Fruit fly (Drosophila melanogaster) whole organism, embryonic: ENCODE data around the gene mal.

ENCODE experiments used
- ATbp ChIP-seq: fragments of 200-800 bp; sonication (Bioruptor generic); optimal IDR thresholded peaks from 2 replicates; lab custom pipeline; 2017; ENCODE audit warnings: missing biosample characterization, mild to moderate bottlenecking, missing genetic modification characterization, missing genetic modification reagents
- Ada2b ChIP-seq: fragments of 200-800 bp; sonication (Bioruptor generic); IDR thresholded peaks from 2 replicates; pipeline ENCODE4 v1.3.6; 2022; ENCODE audit warnings: missing biosample characterization, missing genetic modification characterization
- BEAF-32 ChIP-seq: fragments of 200-800 bp; sonication (Bioruptor generic); optimal IDR thresholded peaks from 3 replicates; lab custom pipeline; 2017; ENCODE audit warnings: missing biosample characterization, missing genetic modification characterization, mild to moderate bottlenecking, moderate library complexity, missing genetic modification reagents
- CG10267 ChIP-seq: fragments of 200-800 bp; sonication (Bioruptor generic); optimal IDR thresholded peaks from 2 replicates; lab custom pipeline; 2018; ENCODE audit warnings: missing biosample characterization, mild to moderate bottlenecking, missing genetic modification characterization, moderate library complexity
- CG10274 ChIP-seq: fragments of 200-800 bp; sonication (Bioruptor generic); optimal IDR thresholded peaks from 3 replicates; lab custom pipeline; 2017; ENCODE audit warnings: missing biosample characterization, mild to moderate bottlenecking, missing genetic modification characterization
- CG11247 ChIP-seq: fragments of 200-800 bp; sonication (Bioruptor generic); IDR thresholded peaks from 2 replicates; pipeline ENCODE4 v1.3.6; 2022; ENCODE audit warnings: missing biosample characterization, missing genetic modification characterization
- CG12104 ChIP-seq: fragments of 200-800 bp; sonication (Bioruptor generic); optimal IDR thresholded peaks from 3 replicates; lab custom pipeline; 2016; ENCODE audit warnings: missing biosample characterization, missing genetic modification characterization
- CG12219 ChIP-seq: fragments of 200-800 bp; sonication (Bioruptor generic); optimal IDR thresholded peaks from 3 replicates; lab custom pipeline; 2018; ENCODE audit warnings: missing biosample characterization, mild to moderate bottlenecking, missing genetic modification characterization
- CG13123 ChIP-seq: fragments of 200-800 bp; sonication (Bioruptor generic); optimal IDR thresholded peaks from 2 replicates; lab custom pipeline; 2016; ENCODE audit warnings: missing biosample characterization, missing genetic modification characterization
- CG16863 ChIP-seq: fragments of 200-800 bp; sonication (Bioruptor generic); optimal IDR thresholded peaks from 3 replicates; lab custom pipeline; 2016; ENCODE audit warnings: missing biosample characterization, missing genetic modification characterization
- CG2875 ChIP-seq: fragments of 200-800 bp; sonication (Bioruptor generic); optimal IDR thresholded peaks from 2 replicates; lab custom pipeline; 2017; ENCODE audit warnings: missing biosample characterization, mild to moderate bottlenecking, missing genetic modification characterization, missing genetic modification reagents
- CG30020 ChIP-seq: fragments of 200-800 bp; optimal IDR thresholded peaks from 2 replicates; lab custom pipeline; 2019; ENCODE audit warnings: missing biosample characterization, mild to moderate bottlenecking, missing genetic modification characterization, moderate library complexity
- CG30431 ChIP-seq: fragments of 200-800 bp; sonication (Bioruptor generic); optimal IDR thresholded peaks from 2 replicates; lab custom pipeline; 2017; ENCODE audit warnings: missing biosample characterization, missing genetic modification characterization
- CG31224 ChIP-seq: fragments of 200-800 bp; sonication (Bioruptor generic); IDR thresholded peaks from 2 replicates; pipeline ENCODE4 v1.3.6; 2022; ENCODE audit warnings: missing biosample characterization, missing genetic modification characterization
- CG3407 ChIP-seq: fragments of 200-800 bp; sonication (Bioruptor generic); optimal IDR thresholded peaks from 2 replicates; lab custom pipeline; 2018; ENCODE audit warnings: missing biosample characterization, mild to moderate bottlenecking, missing genetic modification characterization
- CG42726 ChIP-seq: fragments of 200-800 bp; sonication (Bioruptor generic); IDR thresholded peaks from 2 replicates; pipeline ENCODE4 v1.3.6; 2022; ENCODE audit warnings: missing biosample characterization, missing genetic modification characterization; ENCODE audit not compliant: partially characterized antibody
- CG4424 ChIP-seq: fragments of 200-800 bp; sonication (Bioruptor generic); optimal IDR thresholded peaks from 3 replicates; lab custom pipeline; 2016; ENCODE audit warnings: missing biosample characterization, missing genetic modification characterization
- CG7786 ChIP-seq: fragments of 200-800 bp; sonication (Bioruptor generic); optimal IDR thresholded peaks from 2 replicates; lab custom pipeline; 2016; ENCODE audit warnings: missing biosample characterization, missing genetic modification characterization
- CG7963 ChIP-seq: fragments of 200-800 bp; sonication (Bioruptor generic); IDR thresholded peaks from 3 replicates; pipeline ENCODE4 v1.3.6; 2022; ENCODE audit warnings: missing biosample characterization, missing genetic modification characterization; ENCODE audit not compliant: partially characterized antibody
- CG8290 ChIP-seq, 3 experiments: fragments of 200-800 bp; sonication (Bioruptor generic); optimal IDR thresholded peaks; 2 replicates each; lab custom pipeline; 2016 to 2019; ENCODE audit warnings: missing biosample characterization in 3 of 3, missing genetic modification characterization in 3 of 3, mild to moderate bottlenecking in 2 of 3, moderate library complexity in 1 of 3
- CG8388 ChIP-seq: fragments of 200-800 bp; sonication (Bioruptor generic); optimal IDR thresholded peaks from 2 replicates; lab custom pipeline; 2019; ENCODE audit warnings: missing biosample characterization, mild to moderate bottlenecking, missing genetic modification characterization, moderate library complexity
- CG8944 ChIP-seq: fragments of 200-800 bp; sonication (Bioruptor generic); optimal IDR thresholded peaks from 3 replicates; lab custom pipeline; 2016; ENCODE audit warnings: missing biosample characterization, missing genetic modification characterization
- CG9727 ChIP-seq: fragments of 200-800 bp; sonication (Bioruptor generic); optimal IDR thresholded peaks from 3 replicates; lab custom pipeline; 2017; ENCODE audit warnings: missing biosample characterization, mild to moderate bottlenecking, missing genetic modification characterization
- CkIIα-i1 ChIP-seq: fragments of 200-800 bp; sonication (Bioruptor generic); IDR thresholded peaks from 2 replicates; pipeline ENCODE4 v1.3.6; 2022; ENCODE audit warnings: missing biosample characterization, missing genetic modification characterization
- Doc3 ChIP-seq: fragments of 200-800 bp; sonication (Bioruptor generic); IDR thresholded peaks from 3 replicates; pipeline ENCODE4 v1.3.6; 2022; ENCODE audit warnings: missing biosample characterization, missing genetic modification characterization; ENCODE audit not compliant: partially characterized antibody
- Dp ChIP-seq: fragments of 200-800 bp; sonication (Bioruptor generic); optimal IDR thresholded peaks from 2 replicates; lab custom pipeline; 2018; ENCODE audit warnings: missing biosample characterization, mild to moderate bottlenecking, missing genetic modification characterization, moderate library complexity
- E2f1 ChIP-seq: fragments of 200-800 bp; sonication (Bioruptor generic); IDR thresholded peaks from 2 replicates; pipeline ENCODE4 v1.3.6; 2022; ENCODE audit warnings: missing biosample characterization, missing genetic modification characterization
- E2f2 ChIP-seq: fragments of 200-800 bp; sonication (Bioruptor generic); IDR thresholded peaks from 2 replicates; pipeline ENCODE4 v1.3.6; 2022; ENCODE audit warnings: missing biosample characterization, missing genetic modification characterization
- Hmr ChIP-seq: fragments of 200-800 bp; sonication (Bioruptor generic); optimal IDR thresholded peaks from 3 replicates; lab custom pipeline; 2017; ENCODE audit warnings: mild to moderate bottlenecking, missing biosample characterization, missing genetic modification reagents, missing genetic modification characterization
- Meics ChIP-seq: fragments of 200-800 bp; sonication (Bioruptor generic); optimal IDR thresholded peaks from 2 replicates; lab custom pipeline; 2017; ENCODE audit warnings: missing biosample characterization, mild to moderate bottlenecking, missing genetic modification characterization
- Tbp ChIP-seq: fragments of >200 bp; optimal IDR thresholded peaks from 2 replicates; lab custom pipeline; 2018; ENCODE audit warnings: missing biosample characterization, missing genetic modification characterization
- ab ChIP-seq: fragments of 200-800 bp; sonication (Bioruptor generic); optimal IDR thresholded peaks from 2 replicates; lab custom pipeline; 2016; ENCODE audit warnings: missing biosample characterization, missing genetic modification characterization
- abd-A ChIP-seq: fragments of 200-800 bp; sonication (Bioruptor generic); optimal IDR thresholded peaks from 3 replicates; lab custom pipeline; 2019; ENCODE audit warnings: missing biosample characterization, mild to moderate bottlenecking, missing genetic modification characterization, moderate library complexity
- ato ChIP-seq: fragments of 200-800 bp; sonication (Bioruptor generic); IDR thresholded peaks from 2 replicates; pipeline ENCODE4 v1.3.6; 2022; ENCODE audit warnings: missing biosample characterization, missing genetic modification characterization; ENCODE audit not compliant: partially characterized antibody
- cato ChIP-seq: fragments of 200-800 bp; sonication (Bioruptor generic); optimal IDR thresholded peaks from 2 replicates; lab custom pipeline; 2016; ENCODE audit warnings: missing biosample characterization, missing genetic modification characterization, borderline replicate concordance
- dm ChIP-seq: fragments of 200-800 bp; sonication (Bioruptor generic); optimal IDR thresholded peaks from 3 replicates; lab custom pipeline; 2016; ENCODE audit warnings: missing biosample characterization, missing genetic modification characterization
- fru ChIP-seq: fragments of >200 bp; optimal IDR thresholded peaks from 2 replicates; lab custom pipeline; 2017
- gem ChIP-seq: fragments of 200-800 bp; sonication (Bioruptor generic); optimal IDR thresholded peaks from 2 replicates; lab custom pipeline; 2019; ENCODE audit warnings: missing biosample characterization, mild to moderate bottlenecking, missing genetic modification characterization, moderate library complexity
- gfzf ChIP-seq: fragments of 200-800 bp; sonication (Bioruptor generic); optimal IDR thresholded peaks from 2 replicates; lab custom pipeline; 2016; ENCODE audit warnings: missing biosample characterization, mild to moderate bottlenecking, missing genetic modification characterization, moderate library complexity
- grau ChIP-seq: fragments of 200-800 bp; optimal IDR thresholded peaks from 3 replicates; lab custom pipeline; 2019; ENCODE audit warnings: missing biosample characterization, mild to moderate bottlenecking, missing genetic modification characterization, moderate library complexity
- hbn ChIP-seq: fragments of 200-800 bp; sonication (Bioruptor generic); IDR thresholded peaks from 2 replicates; pipeline ENCODE4 v1.3.6; 2022; ENCODE audit warnings: missing biosample characterization, missing genetic modification characterization; ENCODE audit not compliant: partially characterized antibody
- jigr1 ChIP-seq: fragments of 200-800 bp; sonication (Bioruptor generic); IDR thresholded peaks from 3 replicates; pipeline ENCODE4 v1.3.6; 2022; ENCODE audit warnings: missing biosample characterization, missing genetic modification characterization
- nau ChIP-seq: fragments of 200-800 bp; sonication (Bioruptor generic); optimal IDR thresholded peaks from 3 replicates; lab custom pipeline; 2017; ENCODE audit warnings: missing biosample characterization, mild to moderate bottlenecking, missing genetic modification characterization, missing genetic modification reagents
- oc ChIP-seq: fragments of 200-800 bp; sonication (Bioruptor generic); optimal IDR thresholded peaks from 2 replicates; lab custom pipeline; 2018; ENCODE audit warnings: missing biosample characterization, mild to moderate bottlenecking, missing genetic modification characterization, moderate library complexity
- otp ChIP-seq: fragments of 200-800 bp; sonication (Bioruptor generic); IDR thresholded peaks from 3 replicates; pipeline ENCODE4, ENCODE4 v1.3.6; 2022; ENCODE audit warnings: missing biosample characterization, missing genetic modification characterization
- row ChIP-seq: fragments of 200-800 bp; sonication (Bioruptor generic); IDR thresholded peaks from 3 replicates; pipeline ENCODE4 v1.3.6; 2022; ENCODE audit warnings: missing biosample characterization, missing genetic modification characterization
- sd ChIP-seq: fragments of 200-800 bp; sonication (Bioruptor generic); optimal IDR thresholded peaks from 3 replicates; lab custom pipeline; 2018; ENCODE audit warnings: missing biosample characterization, mild to moderate bottlenecking, missing genetic modification characterization, moderate library complexity
- slp2 ChIP-seq: fragments of 200-800 bp; sonication (Bioruptor generic); optimal IDR thresholded peaks from 2 replicates; lab custom pipeline; 2016; ENCODE audit warnings: missing biosample characterization, missing genetic modification characterization
- yki ChIP-seq: fragments of >200 bp; optimal IDR thresholded peaks from 3 replicates; lab custom pipeline; 2018

mal gene

dm6 chrX:20429482-20430204 lies at the start of gene mal, which contains the start of gene CG11710 (continued):
- TF ChIP-seq CG10274 (peak; percentile 67), CG4424 (GFP tag; lab: Kevin White, UChicago) (peak; percentile 79), BEAF-32 (GFP tag; lab: Kevin White, UChicago) (peak; percentile 43), CG12219 (GFP tag; lab: Kevin White, UChicago) (no peak), E2f1 (peak; percentile 73), CG31224 (GFP tag; lab: Robert Waterston, UW) (peak; percentile 73), CG16863 (GFP tag; lab: Kevin White, UChicago) (peak; percentile 50), CG12104 (GFP tag; lab: Kevin White, UChicago) (peak; percentile 77), Ada2b (GFP tag; lab: Robert Waterston, UW) (peak; percentile 73), jigr1 (GFP tag; lab: Robert Waterston, UW) (peak; percentile 59; the same call in 1 of the 3 replicates), Hmr (GFP tag; lab: Kevin White, UChicago) (no peak), CG13123 (GFP tag; lab: Kevin White, UChicago) (no peak), CG7786 (GFP tag; lab: Kevin White, UChicago) (peak; percentile 73), ato (GFP tag; lab: Robert Waterston, UW) (no peak), slp2 (peak; percentile 64), dm (GFP tag; lab: Kevin White, UChicago) (peak; percentile 15), cato (GFP tag; lab: Kevin White, UChicago) (peak; percentile 47), CG10267 (peak; percentile 78), Meics (GFP tag; lab: Kevin White, UChicago) (peak; percentile 85), CG7963 (GFP tag; lab: Robert Waterston, UW) (no peak), CG11247 (peak; percentile 45; the same call in 1 of the 2 replicates), ab (GFP tag; lab: Kevin White, UChicago) (no peak), Dp (GFP tag; lab: Kevin White, UChicago) (peak; percentile 12), CG9727 (peak; percentile 62), CG2875 (GFP tag; lab: Kevin White, UChicago) (no peak), CG30431 (GFP tag; lab: Kevin White, UChicago) (no peak), CkIIα-i1 (GFP tag; lab: Robert Waterston, UW) (no peak), gfzf (GFP tag; lab: Kevin White, UChicago) (no peak), hbn (GFP tag; lab: Robert Waterston, UW) (no peak), grau (tag; lab: Kevin White, UChicago) (peak; percentile 81), fru (lab: Kevin White, UChicago) (no peak), abd-A (tag; lab: Kevin White, UChicago) (no peak), gem (tag; lab: Kevin White, UChicago) (no peak), row (peak; percentile 95), otp (no peak), ATbp (GFP tag; lab: Kevin White, UChicago) (no peak), CG30020 (tag; lab: Kevin White, UChicago) (peak; percentile 47), nau (GFP tag; lab: Kevin White, UChicago) (no peak), yki (lab: Kevin White, UChicago) (no peak), CG8388 (peak; percentile 52), oc (tag; lab: Kevin White, UChicago) (no peak), CG8944 (peak; percentile 46), sd (tag; lab: Kevin White, UChicago) (no peak), CG8290 (GFP tag; optimal IDR thresholded peaks at IDR 0.05; lab: Kevin White, UChicago) (peak; percentile 3), CG8290 (tag; optimal IDR thresholded peaks at IDR 0.05; lab: Kevin White, UChicago) (no peak), Doc3 (GFP tag; lab: Robert Waterston, UW) (0 out of 3 replicates have a peak, but pooled peaks have one; percentile 46), CG3407 (GFP tag; lab: Kevin White, UChicago) (no peak), CG42726 (GFP tag; lab: Robert Waterston, UW) (no peak), E2f2 (peak; percentile 39; the same call in 1 of the 2 replicates), Tbp (GFP tag; lab: Kevin White, UChicago) (no peak)
